Fruit fly (Drosophila melanogaster) whole organism: ENCODE results near the gene THADA.
A peak's percentile ranks its signal among the peaks of the same experiment; 100 is the strongest.

Source experiments
- CG8478 ChIP-seq: fragments of >200 bp; optimal IDR thresholded peaks from 2 replicates; lab custom pipeline; 2018; ENCODE audit warnings: inconsistent platforms
- Dll ChIP-seq: fragments of >200 bp; optimal IDR thresholded peaks from 2 replicates; lab custom pipeline; 2017
- EcR ChIP-seq, 2 experiments: fragments of >200 bp; optimal IDR thresholded peaks; 2 replicates each; lab custom pipeline; 2017; ENCODE audit warnings: missing biosample characterization in 2 of 2, missing genetic modification characterization in 2 of 2, missing genetic modification reagents in 2 of 2
- pan ChIP-seq: fragments of >200 bp; optimal IDR thresholded peaks from 2 replicates; lab custom pipeline; 2017
- psq ChIP-seq: fragments of >200 bp; optimal IDR thresholded peaks from 2 replicates; lab custom pipeline; 2017
- usp ChIP-seq: fragments of >200 bp; optimal IDR thresholded peaks from 2 replicates; lab custom pipeline; 2017; ENCODE audit warnings: missing biosample characterization, missing genetic modification characterization, mixed read lengths

The THADA gene

dm6 chrX:19848342-19848793 lies 17.0 kb downstream of the THADA start:
- TF ChIP-seq EcR (GFP tag; optimal IDR thresholded peaks at IDR 0.05; lab: Kevin White, UChicago) (no peak), psq (lab: Kevin White, UChicago) (no peak), pan (lab: Kevin White, UChicago) (no peak), CG8478 (lab: Kevin White, UChicago) (no peak), Dll (lab: Kevin White, UChicago) (no peak), usp (GFP tag; lab: Kevin White, UChicago) (no peak)

DNA sequence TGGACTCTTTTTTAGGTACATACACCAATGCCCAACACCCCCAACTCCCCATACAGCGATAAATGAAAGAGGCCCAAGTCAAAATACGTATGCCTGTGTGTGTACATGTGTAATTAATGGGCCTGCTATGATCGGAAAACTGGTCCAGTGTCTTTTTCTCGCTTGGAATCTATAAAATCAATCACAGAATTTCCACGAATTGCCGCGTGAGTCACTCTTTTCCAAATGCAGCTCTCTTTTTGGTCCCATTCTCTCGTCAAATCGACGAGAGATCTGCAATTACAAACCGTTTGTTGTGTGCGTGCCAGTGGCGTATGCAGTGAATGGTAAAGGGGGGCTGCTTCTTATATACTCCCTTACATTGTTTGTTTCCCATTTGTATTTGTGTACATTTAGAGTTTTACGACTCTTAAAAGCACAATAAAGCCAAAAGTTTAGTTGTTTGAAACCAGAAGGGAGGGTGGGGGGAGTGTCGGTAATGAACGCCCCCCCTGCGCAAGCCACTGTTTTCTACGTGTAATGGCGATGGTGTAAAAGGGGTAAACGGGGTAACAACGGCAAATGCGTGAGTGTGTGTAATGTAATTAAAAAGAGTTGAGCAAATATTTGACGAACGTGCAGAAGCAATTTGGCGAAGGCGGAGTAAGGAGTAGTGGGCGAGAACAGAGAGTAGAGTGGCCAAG lies 18.5 kb downstream of the THADA start:
- TF ChIP-seq CG8478 (lab: Kevin White, UChicago) (no peak), usp (GFP tag; lab: Kevin White, UChicago) (no peak), Dll (lab: Kevin White, UChicago) (peak; percentile 23)

dm6 chrX:19845557-19846072 lies 19.7 kb downstream of the THADA start:
- no peak for TF ChIP-seq usp (GFP tag; lab: Kevin White, UChicago)
- TF ChIP-seq pan (lab: Kevin White, UChicago), result no peak
- no peak for TF ChIP-seq CG8478 (lab: Kevin White, UChicago)
- TF ChIP-seq EcR (GFP tag; optimal IDR thresholded peaks at IDR 0.05; lab: Kevin White, UChicago), result no peak
- TF ChIP-seq Dll (lab: Kevin White, UChicago), result no peak
- no peak for TF ChIP-seq psq (lab: Kevin White, UChicago)

- TF ChIP-seq Dll (lab: Kevin White, UChicago), result no peak
Measured at dm6 chrX:19844010-19844766, 21.1 kb downstream of the THADA start.

DNA sequence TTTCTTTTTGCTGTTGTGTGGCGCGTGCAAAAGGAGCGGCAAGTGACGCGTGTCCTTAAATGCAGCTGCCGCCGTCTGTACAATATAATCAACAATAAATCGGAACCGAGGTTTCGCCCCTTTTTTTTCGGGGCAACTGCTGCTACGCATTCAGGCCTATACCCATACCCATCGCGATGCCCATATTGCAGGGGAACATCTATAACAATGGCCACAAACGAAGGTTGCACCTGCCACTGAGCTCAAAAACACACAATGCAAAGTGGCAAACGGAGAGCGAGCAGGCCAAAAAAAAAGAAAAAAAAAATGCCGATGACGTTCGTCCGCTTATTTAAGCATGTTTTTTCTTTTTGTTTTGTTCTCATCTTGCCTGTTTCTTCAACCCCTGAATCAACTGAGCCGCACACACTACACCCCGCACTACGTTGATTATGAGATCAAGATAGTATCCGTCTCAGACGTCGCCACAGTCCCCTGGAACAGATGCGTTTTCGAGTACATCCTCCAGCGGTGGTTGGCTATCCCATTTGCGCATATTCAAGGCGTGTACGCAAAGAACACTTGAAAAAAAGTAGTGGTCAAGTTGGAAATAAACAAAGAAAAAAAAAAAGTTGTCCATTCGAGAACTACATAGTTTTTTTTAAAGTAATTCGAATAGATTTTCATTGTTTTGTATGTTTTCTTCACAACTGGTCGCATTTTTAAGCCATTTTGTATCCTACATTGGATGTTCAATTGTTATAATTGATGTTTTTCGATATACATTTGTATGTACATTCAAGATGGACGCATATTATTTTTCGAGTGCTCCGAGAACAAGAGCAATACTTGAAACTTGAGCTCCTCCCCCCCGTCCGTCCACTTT lies 22.7 kb downstream of the THADA start:
- TF ChIP-seq usp (GFP tag; lab: Kevin White, UChicago), result no peak
- TF ChIP-seq CG8478 (lab: Kevin White, UChicago), result no peak
- TF ChIP-seq Dll (lab: Kevin White, UChicago), result no peak

dm6 chrX:19840341-19840740 lies 25.0 kb downstream of the THADA start:
- TF ChIP-seq psq (lab: Kevin White, UChicago) (no peak), Dll (lab: Kevin White, UChicago) (no peak), CG8478 (lab: Kevin White, UChicago) (no peak), usp (GFP tag; lab: Kevin White, UChicago) (no peak), pan (lab: Kevin White, UChicago) (no peak), EcR (GFP tag; optimal IDR thresholded peaks at IDR 0.05; lab: Kevin White, UChicago) (no peak)

DNA sequence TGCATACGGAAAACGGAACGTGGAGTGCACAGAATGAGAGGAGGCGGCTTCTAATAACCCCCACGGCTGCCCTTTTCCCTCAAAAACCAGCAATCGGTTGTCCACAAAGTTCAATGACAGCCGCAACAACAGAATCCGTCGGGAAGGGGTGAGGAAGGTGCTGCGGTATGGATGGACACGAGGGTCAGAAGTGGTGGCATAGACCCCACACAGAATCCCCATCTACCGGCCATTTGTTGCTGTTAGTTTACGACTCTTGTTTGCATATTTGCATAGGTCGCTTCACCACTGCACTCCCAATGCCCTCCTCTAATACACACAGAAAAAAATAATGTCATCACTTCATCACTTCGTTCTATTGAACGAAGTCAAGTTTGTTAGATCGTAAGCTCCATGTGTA lies 26.3 kb downstream of the THADA start:
- TF ChIP-seq psq (lab: Kevin White, UChicago) (no peak), Dll (lab: Kevin White, UChicago) (no peak), CG8478 (lab: Kevin White, UChicago) (no peak), pan (lab: Kevin White, UChicago) (no peak), usp (GFP tag; lab: Kevin White, UChicago) (no peak)

- TF ChIP-seq psq (lab: Kevin White, UChicago) (no peak), pan (lab: Kevin White, UChicago) (no peak), Dll (lab: Kevin White, UChicago) (no peak), EcR (GFP tag; optimal IDR thresholded peaks at IDR 0.05; lab: Kevin White, UChicago) (no peak), CG8478 (lab: Kevin White, UChicago) (no peak), usp (GFP tag; lab: Kevin White, UChicago) (no peak)
Measured at dm6 chrX:19827762-19828161, 37.6 kb downstream of the THADA start.

DNA sequence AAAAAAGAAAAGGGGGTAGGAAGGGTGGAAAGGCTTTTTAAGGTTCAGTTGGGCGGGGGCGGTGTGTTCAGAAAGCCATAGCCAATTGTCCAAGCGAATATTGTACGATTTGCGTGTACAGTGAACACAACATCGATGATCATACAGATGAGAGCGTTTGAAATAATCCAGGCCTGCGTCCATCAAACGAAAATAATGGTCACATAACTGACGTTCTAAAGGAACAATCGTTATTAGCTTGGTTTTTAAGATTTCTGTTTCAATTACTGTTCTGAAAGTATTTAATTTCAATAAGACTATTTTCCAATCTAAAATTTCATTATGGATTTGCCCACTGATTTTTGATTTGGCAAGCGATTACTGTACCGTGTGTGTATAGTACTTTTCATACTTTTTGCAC lies 40.1 kb downstream of the THADA start:
- TF ChIP-seq Dll (lab: Kevin White, UChicago), result no peak
- no peak for TF ChIP-seq EcR (GFP tag; optimal IDR thresholded peaks at IDR 0.05; lab: Kevin White, UChicago)
- TF ChIP-seq CG8478 (lab: Kevin White, UChicago), result no peak
- TF ChIP-seq pan (lab: Kevin White, UChicago), result no peak

DNA sequence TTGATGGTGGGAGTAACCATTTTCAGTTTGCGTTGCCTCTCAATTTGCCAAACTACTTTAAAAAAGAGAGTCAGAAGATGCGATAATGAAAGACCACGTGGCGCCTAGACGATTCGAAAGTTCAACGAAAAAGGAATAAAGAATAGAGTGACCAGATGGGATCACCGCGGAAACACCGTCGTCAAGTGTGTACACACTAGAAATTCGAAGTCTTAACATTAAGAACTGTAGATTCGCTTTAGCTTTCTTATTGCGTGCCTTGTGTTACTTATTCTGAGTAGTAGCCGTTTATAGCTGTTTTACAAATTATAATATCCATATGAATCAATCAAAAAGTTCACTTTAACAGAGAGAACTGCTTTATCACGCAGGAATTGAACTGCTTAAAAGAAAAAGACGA lies 41.3 kb downstream of the THADA start, which contains the start of gene SkpE:
Gene SkpE, minus strand, starts transcription at position 101 of the 400 bp plus-strand sequence.
- TF ChIP-seq usp (GFP tag; lab: Kevin White, UChicago), result no peak
- TF ChIP-seq Dll (lab: Kevin White, UChicago), result no peak
- TF ChIP-seq pan (lab: Kevin White, UChicago), result no peak
- no peak for TF ChIP-seq EcR (GFP tag; optimal IDR thresholded peaks at IDR 0.05; lab: Kevin White, UChicago)
- TF ChIP-seq CG8478 (lab: Kevin White, UChicago), result no peak

DNA sequence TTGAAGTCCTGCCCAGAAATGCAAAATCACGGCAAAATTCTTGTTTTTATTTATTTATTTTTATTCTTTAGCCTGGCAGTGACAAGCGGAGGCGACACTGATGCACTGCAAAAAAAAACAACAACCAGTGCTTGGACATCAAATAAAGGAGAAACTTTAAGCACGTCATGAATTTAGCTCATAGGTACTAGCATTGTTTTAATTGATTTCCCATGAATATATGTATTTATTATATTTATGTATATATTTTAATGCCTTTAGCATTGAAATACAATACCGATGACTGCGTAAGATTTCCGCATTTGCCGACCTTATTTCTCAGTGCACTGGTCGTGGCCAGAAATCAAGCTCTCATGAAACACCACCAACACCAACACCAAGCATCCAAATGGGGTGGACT lies 46.7 kb downstream of the THADA start:
- TF ChIP-seq EcR (GFP tag; optimal IDR thresholded peaks at IDR 0.05; lab: Kevin White, UChicago), result no peak
- no peak for TF ChIP-seq CG8478 (lab: Kevin White, UChicago)
- TF ChIP-seq usp (GFP tag; lab: Kevin White, UChicago), result no peak
- TF ChIP-seq psq (lab: Kevin White, UChicago), result no peak
- TF ChIP-seq pan (lab: Kevin White, UChicago), result no peak
- no peak for TF ChIP-seq Dll (lab: Kevin White, UChicago)
